Fruit fly (Drosophila melanogaster) whole organism: ENCODE data around the gene Arpc3B.

Experiments used
- CG8478 ChIP-seq: fragments of >200 bp; optimal IDR thresholded peaks from 2 replicates; lab custom pipeline; 2018; ENCODE audit warnings: inconsistent platforms
- Dll ChIP-seq: fragments of >200 bp; optimal IDR thresholded peaks from 2 replicates; lab custom pipeline; 2017
- EcR ChIP-seq, 2 experiments: fragments of >200 bp; optimal IDR thresholded peaks; 2 replicates each; lab custom pipeline; 2017; ENCODE audit warnings: missing biosample characterization in 2 of 2, missing genetic modification characterization in 2 of 2, missing genetic modification reagents in 2 of 2
- pan ChIP-seq: fragments of >200 bp; optimal IDR thresholded peaks from 2 replicates; lab custom pipeline; 2017
- psq ChIP-seq: fragments of >200 bp; optimal IDR thresholded peaks from 2 replicates; lab custom pipeline; 2017
- usp ChIP-seq: fragments of >200 bp; optimal IDR thresholded peaks from 2 replicates; lab custom pipeline; 2017; ENCODE audit warnings: missing biosample characterization, missing genetic modification characterization, mixed read lengths

Gene Arpc3B

dm6 chrX:17122425-17123094 lies 16.9 kb upstream of the Arpc3B start:
- no peak for TF ChIP-seq CG8478 (lab: Kevin White, UChicago)
- TF ChIP-seq psq (lab: Kevin White, UChicago) = no peak
- TF ChIP-seq Dll (lab: Kevin White, UChicago) = no peak
- no peak for TF ChIP-seq EcR (GFP tag; optimal IDR thresholded peaks at IDR 0.05; lab: Kevin White, UChicago)
- no peak for TF ChIP-seq pan (lab: Kevin White, UChicago)
- TF ChIP-seq usp (GFP tag; lab: Kevin White, UChicago) = no peak

DNA sequence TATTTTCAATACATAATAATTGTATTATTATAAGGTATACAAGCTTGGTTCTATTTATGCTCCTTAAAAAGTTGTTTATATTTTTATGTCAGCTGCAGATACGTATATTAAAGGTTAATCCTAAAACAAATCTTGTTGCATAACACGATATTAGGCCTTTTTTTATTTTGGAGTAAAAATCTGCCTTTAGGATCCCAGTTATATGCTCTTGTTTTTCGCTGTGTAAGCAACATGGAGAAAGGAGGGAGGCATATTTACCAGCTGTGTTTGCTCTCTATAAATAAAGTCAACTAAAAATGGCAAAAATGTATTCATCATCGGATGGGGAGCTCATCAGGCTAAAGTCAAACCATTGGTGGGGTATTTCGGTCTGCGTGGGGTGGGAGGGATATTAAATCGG lies 15.9 kb upstream of the Arpc3B start:
- TF ChIP-seq CG8478 (lab: Kevin White, UChicago) = no peak

DNA sequence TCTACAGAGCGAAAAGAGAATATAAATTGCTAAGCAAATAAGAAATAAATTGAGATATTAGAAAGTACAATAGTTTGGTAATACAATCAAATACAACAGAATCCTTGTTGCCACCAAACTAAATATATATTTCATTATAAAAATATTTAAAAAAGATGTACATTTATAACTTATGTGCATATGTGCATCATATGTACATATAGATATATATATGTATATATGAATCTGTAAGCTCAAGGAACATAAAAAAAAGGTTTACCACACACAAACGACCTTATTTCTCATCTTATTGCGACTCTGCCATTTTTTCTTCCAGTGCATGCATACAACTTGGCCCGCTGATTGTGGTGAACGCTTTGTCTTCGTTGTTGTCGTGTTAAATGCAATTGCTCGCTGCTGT lies 7.7 kb upstream of the Arpc3B start:
- TF ChIP-seq Dll (lab: Kevin White, UChicago) (no peak), usp (GFP tag; lab: Kevin White, UChicago) (no peak)

DNA sequence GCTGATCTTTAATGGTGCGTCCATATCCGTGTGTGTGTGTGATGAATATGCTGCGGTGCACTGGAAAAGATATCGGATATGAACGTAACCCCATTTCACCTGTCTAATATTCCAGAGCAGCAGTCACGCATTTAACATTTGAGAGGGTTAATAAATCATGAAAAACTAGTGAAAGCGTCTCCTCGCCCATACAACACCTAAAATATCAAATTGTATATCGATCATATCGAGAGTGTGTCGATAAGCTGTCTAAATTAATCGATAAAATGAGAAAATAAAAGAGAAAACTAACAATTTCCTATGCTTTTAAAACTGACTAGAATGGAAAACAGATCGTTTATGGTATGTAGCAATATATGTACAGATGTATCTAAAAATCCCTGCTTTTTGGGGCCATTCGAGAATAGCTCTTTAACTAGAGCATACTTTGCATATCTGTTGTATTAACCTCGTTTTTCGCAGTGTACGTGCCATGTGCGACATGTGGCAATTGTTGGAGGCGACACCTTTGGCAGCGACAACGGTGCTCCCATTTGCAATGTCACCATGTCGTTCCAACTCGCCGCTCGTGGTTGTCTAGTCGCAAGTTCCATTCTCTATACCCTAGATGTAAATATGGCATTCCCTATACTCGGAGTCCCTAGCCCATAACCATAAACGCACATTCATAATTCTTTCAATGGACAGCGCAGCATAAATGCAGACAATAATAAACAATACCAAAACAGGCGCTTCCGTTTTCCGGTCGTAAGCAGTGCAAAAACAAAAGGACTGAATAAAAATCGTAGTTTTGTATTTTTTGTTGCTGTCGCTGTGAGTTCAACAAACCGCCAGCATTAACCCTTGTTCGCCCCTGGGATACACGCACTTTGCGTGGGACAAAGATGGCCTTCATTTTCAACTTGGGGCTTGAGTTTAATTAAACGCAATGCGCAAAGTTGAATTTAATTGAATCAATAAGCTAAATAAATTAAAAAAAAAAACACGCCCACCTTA lies 6.6 kb upstream of the Arpc3B start:
- TF ChIP-seq usp (GFP tag; lab: Kevin White, UChicago) (no peak), EcR (GFP tag; optimal IDR thresholded peaks at IDR 0.05; lab: Kevin White, UChicago) (peak in 1 of 2 experiments; percentile 66)

DNA sequence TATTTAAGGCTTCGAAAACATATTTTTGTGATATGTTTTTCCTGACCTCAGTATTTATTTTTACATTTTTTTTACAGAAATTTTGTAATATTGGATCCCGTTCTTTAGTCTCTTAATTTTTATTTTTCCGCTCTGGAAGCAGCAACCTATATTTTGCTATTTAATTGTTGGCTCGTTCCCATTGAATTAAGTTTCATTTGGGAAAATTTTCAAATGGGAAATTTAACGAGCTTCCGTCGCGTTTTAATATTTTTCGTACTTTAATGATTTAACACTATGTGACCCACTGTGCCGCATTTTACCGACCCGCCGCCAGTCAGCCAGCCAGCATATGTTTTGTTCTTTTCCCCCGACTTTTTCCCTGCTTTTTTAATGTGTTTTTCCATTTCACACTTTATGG lies 5.6 kb upstream of the Arpc3B start:
- no peak for TF ChIP-seq pan (lab: Kevin White, UChicago)
- TF ChIP-seq Dll (lab: Kevin White, UChicago) = no peak
- no peak for TF ChIP-seq psq (lab: Kevin White, UChicago)
- TF ChIP-seq EcR (GFP tag; optimal IDR thresholded peaks at IDR 0.05; lab: Kevin White, UChicago) = no peak
- no peak for TF ChIP-seq usp (GFP tag; lab: Kevin White, UChicago)
- TF ChIP-seq CG8478 (lab: Kevin White, UChicago) = no peak

DNA sequence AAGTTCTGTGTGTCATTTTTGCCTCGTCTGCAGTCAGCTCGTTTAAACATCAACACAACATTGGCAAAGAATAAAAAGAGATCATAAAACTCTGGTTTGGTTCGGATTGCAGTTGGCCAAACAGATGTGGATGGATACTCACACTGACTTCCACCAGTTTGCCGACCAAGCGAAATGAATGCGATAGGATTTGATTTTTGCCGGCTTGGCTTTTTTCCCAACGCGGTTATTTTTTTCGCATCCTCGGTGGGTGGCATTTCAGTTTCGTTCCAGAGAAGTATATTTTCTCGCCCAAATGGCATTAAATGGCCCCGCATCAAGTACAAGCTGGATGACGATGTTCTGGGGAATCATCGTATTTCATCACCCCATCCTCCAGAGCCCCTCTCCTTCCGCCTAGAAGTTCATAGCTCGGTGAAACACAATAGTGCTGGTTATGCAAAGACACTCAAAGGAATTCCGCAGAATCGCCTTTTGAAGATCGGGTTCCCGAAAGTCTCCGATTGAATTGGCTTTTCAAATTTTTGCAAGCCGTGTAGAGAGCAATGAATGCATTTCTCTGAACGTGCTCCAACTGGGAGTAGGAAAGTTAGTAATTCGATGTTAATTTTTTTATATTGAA lies 5.0 kb upstream of the Arpc3B start:
- TF ChIP-seq EcR (GFP tag; optimal IDR thresholded peaks at IDR 0.05; lab: Kevin White, UChicago) (no peak), Dll (lab: Kevin White, UChicago) (no peak), pan (lab: Kevin White, UChicago) (no peak), CG8478 (lab: Kevin White, UChicago) (no peak), psq (lab: Kevin White, UChicago) (no peak), usp (GFP tag; lab: Kevin White, UChicago) (no peak)

DNA sequence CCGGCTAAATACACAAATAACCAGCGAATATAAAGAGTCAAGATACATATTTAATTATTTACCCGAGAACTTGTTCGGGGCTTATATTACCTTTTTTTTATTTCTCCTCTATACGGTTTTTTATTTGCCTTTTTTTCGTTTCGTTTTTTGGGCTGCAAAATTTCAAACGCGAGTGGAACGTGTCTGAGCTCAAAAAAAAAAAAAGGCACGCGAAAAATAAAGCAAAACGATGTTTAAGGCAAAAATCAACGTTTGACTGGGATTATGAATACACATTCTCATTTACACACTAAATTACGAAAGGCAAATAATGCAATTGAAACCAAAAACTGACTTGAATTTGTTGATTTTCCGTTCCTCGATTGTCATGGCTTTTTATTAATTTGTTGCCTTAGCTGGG lies 4.0 kb upstream of the Arpc3B start:
- TF ChIP-seq usp (GFP tag; lab: Kevin White, UChicago) = no peak
- TF ChIP-seq pan (lab: Kevin White, UChicago) = no peak
- no peak for TF ChIP-seq psq (lab: Kevin White, UChicago)
- TF ChIP-seq CG8478 (lab: Kevin White, UChicago) = no peak
- no peak for TF ChIP-seq Dll (lab: Kevin White, UChicago)

DNA sequence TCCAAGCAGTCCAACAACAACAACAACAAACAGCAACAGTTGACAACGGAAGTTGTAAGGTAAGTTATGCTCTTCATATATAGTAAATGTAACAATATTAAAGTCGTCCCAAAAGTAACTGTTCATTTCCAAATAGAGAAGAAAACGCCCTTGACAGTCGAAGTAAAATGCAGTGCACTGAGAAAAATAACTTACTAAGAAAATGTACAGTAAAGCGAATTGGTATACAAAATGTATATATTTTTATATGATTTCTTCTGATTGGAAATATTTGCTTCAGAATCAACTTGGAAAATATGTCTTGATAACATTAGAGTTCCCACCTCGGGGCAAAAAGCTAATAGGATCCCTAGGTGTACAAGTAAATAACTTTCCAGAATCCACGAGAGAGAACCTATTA lies 2.3 kb upstream of the Arpc3B start:
- TF ChIP-seq CG8478 (lab: Kevin White, UChicago) (no peak), pan (lab: Kevin White, UChicago) (no peak), psq (lab: Kevin White, UChicago) (no peak), usp (GFP tag; lab: Kevin White, UChicago) (no peak), EcR (GFP tag; optimal IDR thresholded peaks at IDR 0.05; lab: Kevin White, UChicago) (no peak), Dll (lab: Kevin White, UChicago) (no peak)

- no peak for TF ChIP-seq Dll (lab: Kevin White, UChicago)
Measured at dm6 chrX:17107401-17107916, 1.8 kb upstream of the Arpc3B start, which contains the start of gene CG5004. Gene CG5004, plus strand, starts transcription at chrX:17107582.

- TF ChIP-seq CG8478 (lab: Kevin White, UChicago) = no peak
- TF ChIP-seq Dll (lab: Kevin White, UChicago) = no peak
- TF ChIP-seq pan (lab: Kevin White, UChicago) = no peak
- no peak for TF ChIP-seq EcR (GFP tag; optimal IDR thresholded peaks at IDR 0.05; lab: Kevin White, UChicago)
- TF ChIP-seq usp (GFP tag; lab: Kevin White, UChicago) = no peak
- TF ChIP-seq psq (lab: Kevin White, UChicago) = no peak
Measured at dm6 chrX:17106153-17106700, 575 bp upstream of the Arpc3B start.

dm6 chrX:17093900-17094446 lies 11.7 kb downstream of the Arpc3B start:
- TF ChIP-seq usp (GFP tag; lab: Kevin White, UChicago) (no peak), Dll (lab: Kevin White, UChicago) (no peak), CG8478 (lab: Kevin White, UChicago) (no peak), psq (lab: Kevin White, UChicago) (no peak), pan (lab: Kevin White, UChicago) (no peak), EcR (GFP tag; optimal IDR thresholded peaks at IDR 0.05; lab: Kevin White, UChicago) (no peak)
